Worm (Caenorhabditis elegans) whole organism, L1 larva: ENCODE data around the gene ZK892.3.

Source experiments
- blmp-1 ChIP-seq: fragments of 150-350 bp; optimal IDR thresholded peaks from 2 replicates; lab custom pipeline; 2014; ENCODE audit warnings: missing biosample characterization, missing genetic modification characterization
- dpl-1 ChIP-seq, 3 experiments: fragments of 150-350 bp in 2 of 3; sonication (generic microtip) in 1 of 3; optimal IDR thresholded peaks; 2 replicates each; lab custom pipeline; 2014 to 2017; ENCODE audit warnings: missing biosample characterization in 3 of 3, missing genetic modification characterization in 3 of 3, missing genetic modification reagents in 3 of 3
- egl-27 ChIP-seq, 2 experiments: fragments of 150-350 bp in 1 of 2; sonication (generic microtip); optimal IDR thresholded peaks; 3 replicates each; lab custom pipeline; 2017 to 2018; ENCODE audit warnings: missing biosample characterization in 2 of 2, missing genetic modification characterization in 2 of 2, missing genetic modification reagents in 2 of 2
- lin-13 ChIP-seq: fragments of 150-350 bp; optimal IDR thresholded peaks from 2 replicates; lab custom pipeline; 2014; ENCODE audit warnings: missing biosample characterization, missing genetic modification reagents, missing genetic modification characterization
- mep-1 ChIP-seq: fragments of 150-350 bp; optimal IDR thresholded peaks from 2 replicates; lab custom pipeline; 2014; ENCODE audit warnings: missing biosample characterization, missing genetic modification characterization
- nhr-11 ChIP-seq: fragments of 150-350 bp; optimal IDR thresholded peaks from 2 replicates; lab custom pipeline; 2014; ENCODE audit warnings: missing biosample characterization, missing genetic modification characterization
- nhr-76 ChIP-seq: sonication (generic microtip); optimal IDR thresholded peaks from 2 replicates; lab custom pipeline; 2017; ENCODE audit warnings: missing biosample characterization, missing genetic modification characterization
- pqm-1 ChIP-seq: sonication (generic microtip); optimal IDR thresholded peaks from 3 replicates; lab custom pipeline; 2017; ENCODE audit warnings: missing biosample characterization, missing genetic modification characterization
- sox-4 ChIP-seq: sonication (generic microtip); optimal IDR thresholded peaks from 2 replicates; lab custom pipeline; 2016; ENCODE audit warnings: missing genetic modification characterization, missing compliant biosample characterization
- ztf-11 ChIP-seq, 2 experiments: sonication (generic microtip); optimal IDR thresholded peaks; 2 replicates each; lab custom pipeline; 2016 to 2017; ENCODE audit warnings: missing genetic modification characterization in 2 of 2, missing biosample characterization in 1 of 2, missing compliant biosample characterization in 1 of 2

ce11 chrII:9976405-9976804 is 25.2 kb upstream of the ZK892.3 start, which contains the start of gene R53.8:
- TF ChIP-seq sox-4 (tag; lab: Kevin White, UChicago) (no peak), lin-13 (GFP tag; lab: Kevin White, UChicago) (no peak), nhr-76 (tag; lab: Kevin White, UChicago) (no peak), blmp-1 (tag; lab: Kevin White, UChicago) (no peak), nhr-11 (tag; lab: Kevin White, UChicago) (no peak), egl-27 (tag; optimal IDR thresholded peaks at IDR 0.05; lab: Kevin White, UChicago) (no peak), pqm-1 (tag; lab: Kevin White, UChicago) (no peak), dpl-1 (GFP tag; optimal IDR thresholded peaks at IDR 0.05; lab: Kevin White, UChicago) (no peak), mep-1 (tag; lab: Kevin White, UChicago) (no peak), ztf-11 (tag; optimal IDR thresholded peaks at IDR 0.05; lab: Kevin White, UChicago) (no peak)
